Worm (Caenorhabditis elegans) whole organism, L4/young adult: ENCODE measurements around the gene pfkb-1.2.

ENCODE experiments used
- W03F9.2 ChIP-seq: fragments of 150-350 bp; optimal IDR thresholded peaks from 2 replicates; lab custom pipeline; 2014; ENCODE audit warnings: missing biosample characterization, missing genetic modification characterization
- dao-5 ChIP-seq: sonication (generic microtip); optimal IDR thresholded peaks from 2 replicates; lab custom pipeline; 2016; ENCODE audit warnings: missing genotype, missing genetic modification characterization, moderate library complexity, missing compliant biosample characterization
- him-1 ChIP-seq: sonication (generic microtip); optimal IDR thresholded peaks from 2 replicates; lab custom pipeline; 2016; ENCODE audit warnings: missing genotype, missing genetic modification reagents, missing genetic modification characterization, missing compliant biosample characterization

The pfkb-1.2 gene

ce11 chrIV:5937106-5937505, 4.6 kb upstream of the pfkb-1.2 start:
- TF ChIP-seq dao-5 (no peak), W03F9.2 (tag; lab: Kevin White, UChicago) (no peak), him-1 (tag; lab: Kevin White, UChicago) (no peak)

DNA sequence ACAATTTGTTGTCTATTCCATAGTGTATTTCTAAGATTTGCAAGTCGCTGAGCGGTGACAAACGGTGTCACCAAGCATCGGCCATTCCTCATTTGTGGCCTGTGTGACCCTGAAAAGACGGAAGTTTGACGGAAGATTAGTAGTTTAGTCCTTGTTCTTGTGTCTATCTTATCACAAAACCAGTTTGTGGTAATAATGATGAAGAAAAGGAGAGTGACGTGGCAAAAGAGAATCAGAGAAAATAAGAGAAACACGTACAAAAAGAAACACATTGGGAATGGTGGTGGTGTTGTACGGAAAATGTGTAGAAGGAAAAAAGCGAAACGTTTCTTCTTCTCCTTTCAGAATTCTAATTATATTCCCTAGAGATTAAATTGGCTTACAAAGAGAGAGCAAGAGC, 2.6 kb upstream of the pfkb-1.2 start, which contains the start of gene mcu-1:
TSS of gene mcu-1 (minus strand) at position 109 of the 400 bp plus-strand sequence.
- TF ChIP-seq him-1 (tag; lab: Kevin White, UChicago), result no peak

ce11 chrIV:5939908-5940307, 1.8 kb upstream of the pfkb-1.2 start:
- TF ChIP-seq him-1 (tag; lab: Kevin White, UChicago) (no peak), dao-5 (no peak), W03F9.2 (tag; lab: Kevin White, UChicago) (no peak)

ce11 chrIV:5940608-5941007, 1.1 kb upstream of the pfkb-1.2 start:
- TF ChIP-seq him-1 (tag; lab: Kevin White, UChicago) (no peak), dao-5 (no peak), W03F9.2 (tag; lab: Kevin White, UChicago) (no peak)

DNA sequence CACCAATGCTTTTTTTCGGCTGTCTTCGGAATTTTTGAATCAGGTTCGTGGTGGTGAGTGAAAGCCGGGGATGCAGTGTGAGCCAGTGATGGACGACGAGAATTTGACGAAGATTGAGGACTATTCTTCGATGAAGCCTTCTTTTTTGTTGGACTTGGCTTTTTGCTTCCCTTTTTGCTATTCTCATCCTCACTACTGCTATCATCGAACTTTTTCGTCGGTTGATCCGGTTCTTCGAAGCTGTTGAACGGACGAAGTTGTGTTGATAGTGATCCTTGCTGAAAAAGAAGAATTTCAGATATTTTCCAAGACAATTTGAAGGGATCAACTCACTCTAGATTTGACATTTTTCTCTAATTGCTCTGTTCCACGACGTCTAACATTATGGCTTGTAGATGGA, 2.4 kb downstream of the pfkb-1.2 start:
- no peak for TF ChIP-seq him-1 (tag; lab: Kevin White, UChicago)

- no peak for TF ChIP-seq W03F9.2 (tag; lab: Kevin White, UChicago)
- TF ChIP-seq dao-5, result no peak
- TF ChIP-seq him-1 (tag; lab: Kevin White, UChicago), result no peak
Measured at ce11 chrIV:5945455-5945854, 3.7 kb downstream of the pfkb-1.2 start.

- peak; percentile 5 for TF ChIP-seq W03F9.2 (tag; lab: Kevin White, UChicago)
- TF ChIP-seq dao-5, result no peak
Measured at ce11 chrIV:5946602-5947444, 5.1 kb downstream of the pfkb-1.2 start, which contains the start of gene inx-7. Gene inx-7 (minus strand): TSS chrIV:5946638.

DNA sequence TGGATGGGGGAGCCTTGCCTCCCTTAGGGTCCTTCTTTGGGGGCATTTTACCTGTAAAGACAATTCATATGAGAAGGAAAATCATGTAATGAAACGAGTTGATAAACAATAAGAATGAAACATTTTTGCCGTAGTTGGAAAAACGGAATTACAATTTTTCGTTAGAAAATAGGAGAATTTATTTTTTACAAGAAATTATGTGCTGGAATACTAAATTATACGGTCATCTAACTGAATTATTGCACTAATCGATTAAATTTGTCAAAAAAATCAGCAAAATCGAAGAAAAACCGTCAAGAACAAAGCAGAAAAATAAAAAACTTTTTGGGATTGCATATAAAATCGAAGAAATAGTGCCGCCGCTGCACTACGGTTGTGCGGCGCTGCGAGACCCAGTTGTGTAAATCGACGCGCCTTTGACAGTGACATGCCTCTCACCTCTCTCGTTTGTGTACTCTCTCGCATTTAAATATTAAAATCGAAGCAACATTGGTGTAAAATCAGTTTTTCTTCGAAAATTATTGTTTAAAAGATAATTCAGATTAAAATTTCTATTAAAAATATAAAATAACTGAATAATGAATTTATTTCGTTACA, 5.9 kb downstream of the pfkb-1.2 start, which contains the start of gene rps-25:
TSS of gene rps-25 (minus strand) at position 51 of the 597 bp plus-strand sequence.
- TF ChIP-seq W03F9.2 (tag; lab: Kevin White, UChicago) (peak; percentile 78), dao-5 (no peak), him-1 (tag; lab: Kevin White, UChicago) (peak; percentile 7)

DNA sequence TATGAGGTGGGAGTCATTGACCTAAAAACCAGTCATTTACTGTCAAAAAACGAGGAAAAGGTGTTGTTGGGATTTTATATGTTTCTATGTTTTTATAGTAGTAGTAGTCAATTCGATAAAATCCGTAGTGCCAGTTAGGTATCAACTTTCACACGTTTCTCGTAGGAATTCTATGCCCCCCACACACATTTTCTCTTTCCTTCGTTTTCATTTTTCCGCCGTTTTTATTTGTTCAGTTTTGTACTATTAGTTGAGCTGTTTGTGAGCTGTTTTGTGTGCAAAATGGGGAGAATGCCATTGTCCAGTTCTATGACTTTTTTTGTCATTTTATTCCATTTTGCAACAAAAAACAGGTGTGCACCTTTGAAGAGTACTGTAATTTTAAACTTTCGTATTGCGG, 7.0 kb downstream of the pfkb-1.2 start:
- TF ChIP-seq W03F9.2 (tag; lab: Kevin White, UChicago) (no peak), dao-5 (no peak), him-1 (tag; lab: Kevin White, UChicago) (no peak)

- TF ChIP-seq W03F9.2 (tag; lab: Kevin White, UChicago) (no peak), dao-5 (no peak), him-1 (tag; lab: Kevin White, UChicago) (no peak)
Measured at ce11 chrIV:5949964-5950363, 8.2 kb downstream of the pfkb-1.2 start.

DNA sequence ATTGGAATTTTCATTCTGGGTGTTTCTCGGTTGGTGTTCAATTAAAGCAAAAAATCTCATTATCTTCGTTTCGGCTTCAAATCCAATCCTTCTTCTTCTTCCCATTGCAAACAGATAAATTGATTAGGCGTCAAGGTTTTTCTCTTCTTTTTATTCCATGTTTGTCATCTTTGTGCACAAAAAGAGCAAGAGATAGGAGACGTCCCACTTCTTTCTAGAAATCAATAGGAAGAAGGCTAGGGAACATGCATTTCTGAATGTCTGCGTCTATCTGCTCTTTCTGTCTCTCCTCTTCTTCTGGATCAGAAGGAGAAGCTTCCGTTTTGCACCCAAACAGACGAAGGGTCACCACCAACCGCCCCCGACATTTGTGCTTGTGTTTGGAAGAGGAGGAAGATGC, 11.2 kb downstream of the pfkb-1.2 start:
- peak; percentile 41 for TF ChIP-seq him-1 (tag; lab: Kevin White, UChicago)
- TF ChIP-seq dao-5, result no peak

DNA sequence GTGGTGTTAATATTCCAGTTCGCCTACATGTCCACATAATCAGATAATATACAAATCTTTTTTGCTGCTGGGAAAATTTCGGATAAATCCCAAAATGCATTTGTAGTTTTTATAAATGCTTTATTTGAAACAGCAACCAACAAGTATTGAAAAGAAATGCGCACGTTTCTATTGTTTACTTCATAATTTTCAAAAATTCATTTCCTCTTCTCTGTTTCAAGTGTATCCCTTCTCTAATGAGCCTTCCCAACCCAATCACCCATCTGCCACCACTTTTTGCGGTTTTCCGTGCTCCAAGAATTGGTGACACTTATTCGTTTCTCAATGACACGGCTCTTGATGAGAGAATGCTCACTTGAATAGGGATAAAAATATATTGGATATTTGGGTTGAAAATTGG, 13.0 kb downstream of the pfkb-1.2 start:
- TF ChIP-seq dao-5, result no peak
- TF ChIP-seq him-1 (tag; lab: Kevin White, UChicago), result no peak
- no peak for TF ChIP-seq W03F9.2 (tag; lab: Kevin White, UChicago)

DNA sequence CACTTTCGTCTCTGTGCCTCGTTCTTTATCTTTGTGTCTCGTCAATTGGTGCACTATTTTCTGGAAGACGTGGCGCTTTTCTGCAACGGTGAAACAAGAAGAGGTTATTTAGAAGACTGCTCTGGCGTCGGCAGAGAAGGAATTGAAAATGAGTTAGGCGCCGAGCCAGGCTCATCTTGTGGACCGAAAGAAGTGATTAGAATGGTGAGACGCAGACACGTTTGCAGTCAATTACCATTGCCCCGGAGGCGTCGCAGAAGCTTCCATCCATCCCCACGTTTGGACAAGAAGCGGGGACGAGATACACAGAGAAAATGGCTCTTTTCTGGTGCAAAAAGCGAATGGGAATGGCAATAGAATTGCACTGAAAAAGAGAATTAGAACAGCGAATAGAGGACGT, 18.2 kb downstream of the pfkb-1.2 start:
- TF ChIP-seq him-1 (tag; lab: Kevin White, UChicago) (peak; percentile 66), dao-5 (no peak)

ce11 chrIV:5962219-5962945, 20.7 kb downstream of the pfkb-1.2 start, which contains the start of gene K02B2.6:
Gene K02B2.6 (minus strand): TSS chrIV:5962269.
- TF ChIP-seq W03F9.2 (tag; lab: Kevin White, UChicago) (no peak), him-1 (tag; lab: Kevin White, UChicago) (no peak), dao-5 (no peak)
